Fruit fly (Drosophila melanogaster) whole organism, embryonic: ENCODE data around the gene Shawn.

ENCODE experiments used
- ATbp ChIP-seq: fragments of 200-800 bp; sonication (Bioruptor generic); optimal IDR thresholded peaks from 2 replicates; lab custom pipeline; 2017; ENCODE audit warnings: missing biosample characterization, mild to moderate bottlenecking, missing genetic modification characterization, missing genetic modification reagents
- CG10654 ChIP-seq: fragments of 200-800 bp; sonication (Bioruptor generic); optimal IDR thresholded peaks from 2 replicates; lab custom pipeline; 2016; ENCODE audit warnings: missing biosample characterization, missing genetic modification characterization
- CG10959 ChIP-seq: fragments of 200-800 bp; sonication (Bioruptor generic); IDR thresholded peaks from 2 replicates; pipeline ENCODE4 v1.3.6; 2022; ENCODE audit warnings: missing biosample characterization, missing genetic modification characterization
- CG11560 ChIP-seq: fragments of 200-800 bp; sonication (Bioruptor generic); IDR thresholded peaks from 3 replicates; pipeline ENCODE4 v1.3.6; 2022; ENCODE audit warnings: missing biosample characterization, missing genetic modification characterization
- CG11696 ChIP-seq: fragments of 200-800 bp; sonication (Bioruptor generic); IDR thresholded peaks from 2 replicates; pipeline ENCODE4 v1.3.6; 2022; ENCODE audit warnings: missing biosample characterization, missing genetic modification characterization
- CG12219 ChIP-seq: fragments of 200-800 bp; sonication (Bioruptor generic); optimal IDR thresholded peaks from 3 replicates; lab custom pipeline; 2018; ENCODE audit warnings: missing biosample characterization, mild to moderate bottlenecking, missing genetic modification characterization
- CG14014 ChIP-seq: fragments of 200-800 bp; sonication (Bioruptor generic); IDR thresholded peaks from 2 replicates; pipeline ENCODE4 v1.3.6; 2022; ENCODE audit warnings: missing biosample characterization, missing genetic modification characterization
- CG14860 ChIP-seq: fragments of 200-800 bp; sonication (Bioruptor generic); IDR thresholded peaks from 3 replicates; pipeline ENCODE4 v1.3.6; 2022; ENCODE audit warnings: missing biosample characterization, missing genetic modification characterization; ENCODE audit not compliant: partially characterized antibody
- CG1529 ChIP-seq: fragments of 200-800 bp; sonication (Bioruptor generic); optimal IDR thresholded peaks from 3 replicates; lab custom pipeline; 2018; ENCODE audit warnings: missing biosample characterization, missing genetic modification characterization
- CG15601 ChIP-seq: fragments of 200-800 bp; sonication (Bioruptor generic); optimal IDR thresholded peaks from 3 replicates; lab custom pipeline; 2019; ENCODE audit warnings: missing biosample characterization, mild to moderate bottlenecking, missing genetic modification characterization, moderate library complexity
- CG17186 ChIP-seq: fragments of 200-800 bp; sonication (Bioruptor generic); optimal IDR thresholded peaks from 3 replicates; lab custom pipeline; 2017; ENCODE audit warnings: missing biosample characterization, missing genetic modification reagents, missing genetic modification characterization
- CG1792 ChIP-seq: fragments of 200-800 bp; sonication (Bioruptor generic); optimal IDR thresholded peaks from 2 replicates; lab custom pipeline; 2016; ENCODE audit warnings: missing biosample characterization, missing genetic modification characterization
- CG2712 ChIP-seq: fragments of 200-800 bp; optimal IDR thresholded peaks from 3 replicates; lab custom pipeline; 2019; ENCODE audit warnings: missing biosample characterization, mild to moderate bottlenecking, missing genetic modification characterization, moderate library complexity
- CG30431 ChIP-seq: fragments of 200-800 bp; sonication (Bioruptor generic); optimal IDR thresholded peaks from 2 replicates; lab custom pipeline; 2017; ENCODE audit warnings: missing biosample characterization, missing genetic modification characterization
- CG32767 ChIP-seq: fragments of 200-800 bp; sonication (Bioruptor generic); IDR thresholded peaks from 2 replicates; pipeline ENCODE4 v1.3.6; 2022; ENCODE audit warnings: missing biosample characterization, missing genetic modification characterization
- CG3838 ChIP-seq: fragments of 200-800 bp; sonication (Bioruptor generic); optimal IDR thresholded peaks from 3 replicates; lab custom pipeline; 2016; ENCODE audit warnings: missing biosample characterization, missing genetic modification characterization
- CG5953 ChIP-seq: fragments of 200-800 bp; sonication (Bioruptor generic); IDR thresholded peaks from 2 replicates; pipeline ENCODE4 v1.3.6; 2022; ENCODE audit warnings: missing biosample characterization, missing genetic modification characterization
- CG6813 ChIP-seq: fragments of 200-800 bp; sonication (Bioruptor generic); optimal IDR thresholded peaks from 2 replicates; lab custom pipeline; 2017; ENCODE audit warnings: missing biosample characterization, missing genetic modification characterization, mild to moderate bottlenecking, moderate library complexity, missing genetic modification reagents
- CG7745 ChIP-seq: fragments of 200-800 bp; sonication (Bioruptor generic); optimal IDR thresholded peaks from 2 replicates; lab custom pipeline; 2018; ENCODE audit warnings: missing biosample characterization, mild to moderate bottlenecking, missing genetic modification characterization, moderate library complexity
- CG7928 ChIP-seq: fragments of 200-800 bp; sonication (Bioruptor generic); optimal IDR thresholded peaks from 2 replicates; lab custom pipeline; 2017; ENCODE audit warnings: missing biosample characterization, mild to moderate bottlenecking, missing genetic modification characterization
- CG8478 ChIP-seq: fragments of >200 bp; optimal IDR thresholded peaks from 2 replicates; lab custom pipeline; 2018
- CG8944 ChIP-seq: fragments of 200-800 bp; sonication (Bioruptor generic); optimal IDR thresholded peaks from 3 replicates; lab custom pipeline; 2016; ENCODE audit warnings: missing biosample characterization, missing genetic modification characterization
- CG9876 ChIP-seq: fragments of 200-800 bp; sonication (Bioruptor generic); optimal IDR thresholded peaks from 2 replicates; lab custom pipeline; 2016; ENCODE audit warnings: missing biosample characterization, missing genetic modification characterization
- Dref ChIP-seq: fragments of 200-800 bp; sonication (Bioruptor generic); IDR thresholded peaks from 2 replicates; pipeline ENCODE4 v1.3.6; 2022; ENCODE audit warnings: missing biosample characterization, missing genetic modification characterization
- Fer1 ChIP-seq: fragments of 200-800 bp; sonication (Bioruptor generic); optimal IDR thresholded peaks from 2 replicates; lab custom pipeline; 2017; ENCODE audit warnings: missing biosample characterization, mild to moderate bottlenecking, missing genetic modification characterization
- Fer3 ChIP-seq: fragments of 200-800 bp; sonication (Bioruptor generic); optimal IDR thresholded peaks from 2 replicates; lab custom pipeline; 2018; ENCODE audit warnings: missing biosample characterization, mild to moderate bottlenecking, missing genetic modification characterization, moderate library complexity
- Hsf ChIP-seq: fragments of 200-800 bp; sonication (Bioruptor generic); optimal IDR thresholded peaks from 3 replicates; lab custom pipeline; 2016; ENCODE audit warnings: missing biosample characterization, missing genetic modification characterization
- Jarid2 ChIP-seq: fragments of 200-800 bp; sonication (Bioruptor generic); optimal IDR thresholded peaks from 3 replicates; lab custom pipeline; 2017; ENCODE audit warnings: mild to moderate bottlenecking, missing biosample characterization, missing genetic modification reagents, missing genetic modification characterization
- Mrtf ChIP-seq: fragments of 200-800 bp; sonication (Bioruptor generic); IDR thresholded peaks from 3 replicates; pipeline ENCODE4 v1.3.6; 2022; ENCODE audit warnings: missing biosample characterization, missing genetic modification characterization
- NC2β ChIP-seq: fragments of 200-800 bp; sonication (Bioruptor generic); optimal IDR thresholded peaks from 2 replicates; lab custom pipeline; 2016; ENCODE audit warnings: missing biosample characterization, missing genetic modification characterization
- PHDP ChIP-seq: fragments of 200-800 bp; sonication (Bioruptor generic); optimal IDR thresholded peaks from 3 replicates; lab custom pipeline; 2018; ENCODE audit warnings: missing biosample characterization, mild to moderate bottlenecking, missing genetic modification characterization, moderate library complexity
- Xbp1 ChIP-seq: fragments of 200-800 bp; sonication (Bioruptor generic); optimal IDR thresholded peaks from 3 replicates; lab custom pipeline; 2016; ENCODE audit warnings: missing biosample characterization, mild to moderate bottlenecking, missing genetic modification characterization
- Xrp1 ChIP-seq: fragments of 200-800 bp; sonication (Bioruptor generic); IDR thresholded peaks from 2 replicates; pipeline ENCODE4 v1.3.6; 2022; ENCODE audit warnings: missing biosample characterization, missing genetic modification characterization
- ap ChIP-seq: fragments of 200-800 bp; sonication (Bioruptor generic); IDR thresholded peaks from 2 replicates; pipeline ENCODE4 v1.3.6; 2022; ENCODE audit warnings: missing biosample characterization, missing genetic modification characterization
- ase ChIP-seq: fragments of 200-800 bp; sonication (Bioruptor generic); IDR thresholded peaks from 3 replicates; pipeline ENCODE4 v1.3.6; 2022; ENCODE audit warnings: missing biosample characterization, missing genetic modification characterization
- az2 ChIP-seq: fragments of 200-800 bp; sonication (Bioruptor generic); optimal IDR thresholded peaks from 3 replicates; lab custom pipeline; 2016; ENCODE audit warnings: missing biosample characterization, missing genetic modification characterization
- bsh ChIP-seq, 2 experiments: fragments of 200-800 bp; sonication (Bioruptor generic); optimal IDR thresholded peaks; 2 replicates each; lab custom pipeline; 2017 to 2018; ENCODE audit warnings: mild to moderate bottlenecking in 2 of 2, missing biosample characterization in 2 of 2, missing genetic modification characterization in 2 of 2, moderate library complexity in 1 of 2
- cg ChIP-seq: fragments of 200-800 bp; sonication (Bioruptor generic); optimal IDR thresholded peaks from 3 replicates; lab custom pipeline; 2019; ENCODE audit warnings: missing biosample characterization, mild to moderate bottlenecking, missing genetic modification characterization, moderate library complexity
- da ChIP-seq: fragments of 200-800 bp; sonication (Bioruptor generic); optimal IDR thresholded peaks from 2 replicates; lab custom pipeline; 2016; ENCODE audit warnings: missing biosample characterization, missing genetic modification characterization
- dmrt99B ChIP-seq: fragments of 200-800 bp; sonication (Bioruptor generic); optimal IDR thresholded peaks from 2 replicates; lab custom pipeline; 2018; ENCODE audit warnings: missing biosample characterization, mild to moderate bottlenecking, missing genetic modification characterization, moderate library complexity
- fd3F ChIP-seq: fragments of 200-800 bp; sonication (Bioruptor generic); optimal IDR thresholded peaks from 2 replicates; lab custom pipeline; 2018; ENCODE audit warnings: missing biosample characterization, mild to moderate bottlenecking, missing genetic modification characterization, moderate library complexity
- gfzf ChIP-seq: fragments of 200-800 bp; sonication (Bioruptor generic); optimal IDR thresholded peaks from 2 replicates; lab custom pipeline; 2016; ENCODE audit warnings: missing biosample characterization, mild to moderate bottlenecking, missing genetic modification characterization, moderate library complexity
- ham ChIP-seq: fragments of 200-800 bp; sonication (Bioruptor generic); IDR thresholded peaks from 2 replicates; pipeline ENCODE4 v1.3.6; 2022; ENCODE audit warnings: missing biosample characterization, missing genetic modification characterization
- her ChIP-seq: fragments of 200-800 bp; sonication (Bioruptor generic); optimal IDR thresholded peaks from 2 replicates; lab custom pipeline; 2016; ENCODE audit warnings: missing biosample characterization, missing genetic modification characterization
- ken ChIP-seq: fragments of 200-800 bp; sonication (Bioruptor generic); IDR thresholded peaks from 3 replicates; pipeline ENCODE4 v1.3.6; 2022; ENCODE audit warnings: missing biosample characterization, missing genetic modification characterization
- nau ChIP-seq: fragments of 200-800 bp; sonication (Bioruptor generic); optimal IDR thresholded peaks from 3 replicates; lab custom pipeline; 2017; ENCODE audit warnings: missing biosample characterization, mild to moderate bottlenecking, missing genetic modification characterization, missing genetic modification reagents
- shn ChIP-seq: fragments of 200-800 bp; sonication (Bioruptor generic); optimal IDR thresholded peaks from 3 replicates; lab custom pipeline; 2016; ENCODE audit warnings: missing biosample characterization, missing genetic modification characterization
- slbo ChIP-seq: fragments of 200-800 bp; sonication (Bioruptor generic); IDR thresholded peaks from 2 replicates; pipeline ENCODE4 v1.3.6; 2022; ENCODE audit warnings: missing biosample characterization, missing genetic modification characterization
- sna ChIP-seq: fragments of 200-800 bp; sonication (Bioruptor generic); IDR thresholded peaks from 2 replicates; pipeline ENCODE4 v1.3.6; 2022; ENCODE audit warnings: missing biosample characterization, missing genetic modification characterization; ENCODE audit not compliant: partially characterized antibody
- stc ChIP-seq: fragments of 200-800 bp; sonication (Bioruptor generic); IDR thresholded peaks from 2 replicates; pipeline ENCODE4 v1.3.6; 2022; ENCODE audit warnings: missing biosample characterization, missing genetic modification characterization
- tap ChIP-seq: fragments of 200-800 bp; optimal IDR thresholded peaks from 3 replicates; lab custom pipeline; 2019; ENCODE audit warnings: missing biosample characterization, mild to moderate bottlenecking, missing genetic modification characterization, moderate library complexity
- z ChIP-seq: fragments of 200-800 bp; sonication (Bioruptor generic); IDR thresholded peaks from 3 replicates; pipeline ENCODE4 v1.3.6; 2022; ENCODE audit warnings: missing biosample characterization, missing genetic modification characterization

The Shawn gene

DNA sequence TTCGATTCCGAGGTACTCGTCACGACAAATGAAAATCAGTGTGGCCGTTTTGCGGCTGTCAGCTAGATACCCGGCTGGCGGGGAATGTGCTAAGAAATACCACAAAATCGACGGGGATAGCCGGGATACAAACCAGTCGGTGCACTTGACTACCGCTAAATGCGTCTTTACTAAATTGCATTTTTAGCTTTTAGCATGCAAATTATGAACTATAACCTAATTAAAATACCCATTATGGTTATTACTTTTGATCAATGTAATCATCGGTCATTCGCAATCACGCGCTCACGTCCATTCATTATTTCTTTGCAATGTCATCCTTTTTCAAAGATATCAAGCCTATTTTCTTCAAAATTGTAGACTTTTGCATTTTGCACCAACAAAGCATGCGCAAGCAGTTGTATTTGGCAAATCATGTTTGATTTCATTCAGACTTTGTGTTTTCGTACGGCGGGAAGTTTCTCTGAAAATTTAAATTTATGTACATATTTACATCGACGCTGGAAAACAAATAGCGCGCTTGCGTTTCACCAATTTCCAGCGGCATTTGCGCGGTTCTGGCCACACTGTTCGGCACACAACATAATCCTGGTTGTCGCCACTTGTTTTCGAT lies 27.1 kb downstream of the Shawn start, which contains the start of gene Rcd-1:
Rcd-1 (plus strand) TSS at position 440 of the 613 bp plus-strand sequence.
- TF ChIP-seq CG8944 (GFP tag; lab: Kevin White, UChicago) (no peak), CG7745 (tag; lab: Kevin White, UChicago) (no peak), Dref (peak; percentile 51), Fer1 (GFP tag; lab: Kevin White, UChicago) (no peak), gfzf (GFP tag; lab: Kevin White, UChicago) (peak; percentile 97), Hsf (GFP tag; lab: Kevin White, UChicago) (no peak), az2 (GFP tag; lab: Kevin White, UChicago) (no peak), Jarid2 (GFP tag; lab: Kevin White, UChicago) (no peak), CG3838 (GFP tag; lab: Kevin White, UChicago) (no peak), her (no peak), bsh (GFP tag; optimal IDR thresholded peaks at IDR 0.05; lab: Kevin White, UChicago) (no peak), stc (no peak), CG6813 (GFP tag; lab: Kevin White, UChicago) (no peak), PHDP (tag; lab: Kevin White, UChicago) (no peak), CG10959 (GFP tag; lab: Robert Waterston, UW) (no peak), CG15601 (no peak), CG32767 (no peak), CG7928 (GFP tag; lab: Kevin White, UChicago) (no peak), ap (no peak), CG12219 (GFP tag; lab: Kevin White, UChicago) (no peak), CG14860 (GFP tag; lab: Robert Waterston, UW) (no peak), CG11560 (tag; lab: Robert Waterston, UW) (no peak), nau (GFP tag; lab: Kevin White, UChicago) (no peak), dmrt99B (no peak), CG14014 (no peak), Fer3 (tag; lab: Kevin White, UChicago) (no peak), Xbp1 (GFP tag; lab: Kevin White, UChicago) (no peak), CG11696 (no peak), sna (GFP tag; lab: Robert Waterston, UW) (no peak), ham (no peak), CG1529 (GFP tag; lab: Kevin White, UChicago) (no peak), shn (GFP tag; lab: Kevin White, UChicago) (no peak), da (no peak), Xrp1 (GFP tag; lab: Robert Waterston, UW) (no peak), CG8478 (no peak), cg (GFP tag; lab: Kevin White, UChicago) (no peak), CG1792 (no peak), CG30431 (GFP tag; lab: Kevin White, UChicago) (no peak), CG2712 (tag; lab: Kevin White, UChicago) (no peak), ken (no peak), z (no peak), ATbp (no peak), slbo (GFP tag; lab: Robert Waterston, UW) (peak; percentile 22; the same call in 1 of the 2 replicates), NC2β (GFP tag; lab: Kevin White, UChicago) (no peak), ase (no peak), fd3F (GFP tag; lab: Kevin White, UChicago) (no peak), CG10654 (no peak), CG5953 (GFP tag; lab: Robert Waterston, UW) (no peak), CG17186 (GFP tag; lab: Kevin White, UChicago) (peak; percentile 59), tap (tag; lab: Kevin White, UChicago) (no peak), CG9876 (GFP tag; lab: Kevin White, UChicago) (no peak), Mrtf (no peak)
